Worm (Caenorhabditis elegans): ENCODE results near the gene pho-8.

pho-8 gene

ce11 chrV:11799252-11799822 lies 34.1 kb upstream of the pho-8 start (continued):
- TF ChIP-seq D2030.7 (GFP tag; IDR thresholded peaks at IDR 0.05) (no peak), chd-7 (tag; optimal IDR thresholded peaks at IDR 0.05) (peak; percentile 66)

ce11 chrV:11800486-11800885 lies 32.9 kb upstream of the pho-8 start:
- TF ChIP-seq dpff-1 (tag; optimal IDR thresholded peaks at IDR 0.05) = no peak

- TF ChIP-seq ceh-79 (tag; optimal IDR thresholded peaks at IDR 0.05) = no peak
- peak; percentile 21 for TF ChIP-seq lin-40 (tag; optimal IDR thresholded peaks at IDR 0.05)
- TF ChIP-seq nhr-179 (tag; optimal IDR thresholded peaks at IDR 0.05) = no peak
- no peak for TF ChIP-seq mxl-1 (tag; optimal IDR thresholded peaks at IDR 0.05)
- no peak for TF ChIP-seq ZK185.1 (tag; optimal IDR thresholded peaks at IDR 0.05; ENCODE audit: poor library complexity, severe bottlenecking)
- TF ChIP-seq gei-17 (GFP tag; optimal IDR thresholded peaks at IDR 0.05) = no peak
- no peak for TF ChIP-seq nfyb-1 (GFP tag; IDR thresholded peaks at IDR 0.05)
- TF ChIP-seq ztf-26 (tag; optimal IDR thresholded peaks at IDR 0.05) = peak; percentile 12
- TF ChIP-seq egl-44 (GFP tag; IDR thresholded peaks at IDR 0.05) = no peak
- no peak for TF ChIP-seq ceh-58 (GFP tag; IDR thresholded peaks at IDR 0.05)
- no peak for TF ChIP-seq tlf-1 (GFP tag; optimal IDR thresholded peaks at IDR 0.05)
- no peak for TF ChIP-seq aptf-2 (GFP tag; conservative IDR thresholded peaks at IDR 0.05)
- no peak for TF ChIP-seq cebp-1 (GFP tag; IDR thresholded peaks at IDR 0.05)
- TF ChIP-seq cebp-1 (tag; optimal IDR thresholded peaks at IDR 0.05) = peak; percentile 39
- TF ChIP-seq aptf-3 (GFP tag; IDR thresholded peaks at IDR 0.05) = no peak
These were observed 32.2 kb upstream of the pho-8 start for ce11 chrV:11801076-11801849.

ce11 chrV:11802508-11802907 lies 30.9 kb upstream of the pho-8 start:
- TF ChIP-seq ZK185.1 (tag; optimal IDR thresholded peaks at IDR 0.05; ENCODE audit: poor library complexity, severe bottlenecking) (no peak), aptf-2 (GFP tag; conservative IDR thresholded peaks at IDR 0.05) (no peak), hmg-1.2 (GFP tag; IDR thresholded peaks at IDR 0.05) (no peak), madf-10 (tag; optimal IDR thresholded peaks at IDR 0.05) (no peak), nhr-80 (tag; optimal IDR thresholded peaks at IDR 0.05) (peak; percentile 63), repo-1 (tag; optimal IDR thresholded peaks at IDR 0.05) (no peak), hsf-1 (GFP tag; IDR thresholded peaks at IDR 0.05) (no peak), sptf-2 (GFP tag; optimal IDR thresholded peaks at IDR 0.05) (no peak), chd-7 (tag; optimal IDR thresholded peaks at IDR 0.05) (peak; percentile 37), atf-7 (tag; optimal IDR thresholded peaks at IDR 0.05) (peak; percentile 59), somi-1 (GFP tag; optimal IDR thresholded peaks at IDR 0.05) (peak; percentile 95), zfh-2 (GFP tag; conservative IDR thresholded peaks at IDR 0.05) (no peak), hlh-12 (tag; optimal IDR thresholded peaks at IDR 0.05) (no peak), lin-35 (GFP tag; optimal IDR thresholded peaks at IDR 0.05) (no peak), D2030.7 (GFP tag; IDR thresholded peaks at IDR 0.05) (no peak), F22D6.2 (tag; optimal IDR thresholded peaks at IDR 0.05) (peak; percentile 4), K11D2.4 (GFP tag; IDR thresholded peaks at IDR 0.05) (peak; percentile 49; the same call in 1 of the 2 replicates), tbp1 (GFP tag; optimal IDR thresholded peaks at IDR 0.05) (peak; percentile 15), ceh-100 (GFP tag; IDR thresholded peaks at IDR 0.05) (no peak), die-1 (tag; optimal IDR thresholded peaks at IDR 0.05) (peak; percentile 51), C06A6.2 (GFP tag; conservative IDR thresholded peaks at IDR 0.05) (peak; percentile 60; the same call in 1 of the 2 replicates), F39B2.1 (GFP tag; IDR thresholded peaks at IDR 0.05) (no peak), ztf-26 (tag; optimal IDR thresholded peaks at IDR 0.05) (peak; percentile 91), lin-40 (tag; optimal IDR thresholded peaks at IDR 0.05) (peak; percentile 76), Y53F4B.3 (GFP tag; IDR thresholded peaks at IDR 0.05) (no peak), ztf-6 (GFP tag; IDR thresholded peaks at IDR 0.05) (no peak), cebp-1 (GFP tag; IDR thresholded peaks at IDR 0.05) (no peak), cebp-1 (tag; optimal IDR thresholded peaks at IDR 0.05) (peak; percentile 28), F49E8.2 (tag; optimal IDR thresholded peaks at IDR 0.05; ENCODE audit: insufficient read depth) (no peak), lin-26 (GFP tag; IDR thresholded peaks at IDR 0.05) (peak; percentile 58; the same call in 1 of the 2 replicates), efl-1 (GFP tag; optimal IDR thresholded peaks at IDR 0.05) (no peak), let-607 (tag; optimal IDR thresholded peaks at IDR 0.05) (peak in 1 of 2 experiments; percentile 24)
